Fruit fly (Drosophila melanogaster): Measurements from ENCODE around the gene Or1a.

- TF ChIP-seq CG7045 (GFP tag; optimal IDR thresholded peaks at IDR 0.05) (no peak), CG12768 (GFP tag; optimal IDR thresholded peaks at IDR 0.05) (no peak), CG11617 (GFP tag; optimal IDR thresholded peaks at IDR 0.05) (no peak), Clk (GFP tag; optimal IDR thresholded peaks at IDR 0.05) (no peak), CG5204 (GFP tag; optimal IDR thresholded peaks at IDR 0.05) (no peak), Mnt (GFP tag; optimal IDR thresholded peaks at IDR 0.05) (no peak), cic (GFP tag; optimal IDR thresholded peaks at IDR 0.05) (no peak), CG33017 (tag; optimal IDR thresholded peaks at IDR 0.05) (no peak), ovo (GFP tag; optimal IDR thresholded peaks at IDR 0.05) (no peak), CG7101 (tag; optimal IDR thresholded peaks at IDR 0.05) (no peak), CG14711 (tag; optimal IDR thresholded peaks at IDR 0.05) (no peak), bab1 (GFP tag; optimal IDR thresholded peaks at IDR 0.05) (no peak), cnc (optimal IDR thresholded peaks at IDR 0.05) (no peak), toe (GFP tag; optimal IDR thresholded peaks at IDR 0.05) (no peak)
Measured at dm6 chrX:333942-334341, 19.0 kb downstream of the Or1a start.
